Fruit fly (Drosophila melanogaster): ENCODE results near the gene CG31787.

CG31787 gene

dm6 chr2L:18328737-18329136, 43.2 kb upstream of the CG31787 start (continued):
- TF ChIP-seq CG1603 (tag; optimal IDR thresholded peaks at IDR 0.05) (peak; percentile 80), wor (GFP tag; IDR thresholded peaks at IDR 0.05) (no peak), pnt (GFP tag; optimal IDR thresholded peaks at IDR 0.05) (peak; percentile 47), sug (tag; optimal IDR thresholded peaks at IDR 0.05) (no peak), Hand (GFP tag; optimal IDR thresholded peaks at IDR 0.05) (no peak), ssp (GFP tag; IDR thresholded peaks at IDR 0.05) (no peak), Asciz (GFP tag; optimal IDR thresholded peaks at IDR 0.05) (peak; percentile 40), CG9817 (tag; optimal IDR thresholded peaks at IDR 0.05) (no peak), CG6813 (GFP tag; optimal IDR thresholded peaks at IDR 0.05) (no peak), CG10366 (GFP tag; IDR thresholded peaks at IDR 0.05) (no peak), Fer2 (tag; optimal IDR thresholded peaks at IDR 0.05) (no peak), Dp (GFP tag; optimal IDR thresholded peaks at IDR 0.05) (no peak), ro (GFP tag; IDR thresholded peaks at IDR 0.05) (no peak), sisA (GFP tag; IDR thresholded peaks at IDR 0.05) (peak; percentile 59; the same call in 1 of the 2 replicates), cg (GFP tag; optimal IDR thresholded peaks at IDR 0.05) (no peak), disco-r (GFP tag; optimal IDR thresholded peaks at IDR 0.05) (no peak), sens (GFP tag) (peak; percentile 81), ind (GFP tag; optimal IDR thresholded peaks at IDR 0.05) (peak; percentile 59), CG17912 (GFP tag; optimal IDR thresholded peaks at IDR 0.05) (no peak), trh (GFP tag; optimal IDR thresholded peaks at IDR 0.05) (no peak), sob (GFP tag; IDR thresholded peaks at IDR 0.05) (0 out of 2 replicates have a peak, but pooled peaks have one; percentile 53), CrebB (tag; optimal IDR thresholded peaks at IDR 0.05) (no peak), lola (GFP tag; optimal IDR thresholded peaks at IDR 0.05) (no peak), CG13287 (GFP tag; IDR thresholded peaks at IDR 0.05; ENCODE audit: partially characterized antibody) (no peak), CG15269 (tag; optimal IDR thresholded peaks at IDR 0.05) (no peak), insv (GFP tag; optimal IDR thresholded peaks at IDR 0.05) (no peak), oc (tag; optimal IDR thresholded peaks at IDR 0.05) (peak; percentile 21), CG6791 (GFP tag; IDR thresholded peaks at IDR 0.05; ENCODE audit: partially characterized antibody) (no peak), az2 (GFP tag; optimal IDR thresholded peaks at IDR 0.05) (peak; percentile 29), Opbp (GFP tag; IDR thresholded peaks at IDR 0.05; ENCODE audit: partially characterized antibody) (no peak), gcm2 (GFP tag; optimal IDR thresholded peaks at IDR 0.05) (no peak), CG15696 (tag; optimal IDR thresholded peaks at IDR 0.05) (no peak), CG10565 (GFP tag; optimal IDR thresholded peaks at IDR 0.05) (no peak), CG7928 (GFP tag; optimal IDR thresholded peaks at IDR 0.05) (no peak), slbo (GFP tag; IDR thresholded peaks at IDR 0.05) (no peak), CG16813 (GFP tag; IDR thresholded peaks at IDR 0.05; ENCODE audit: partially characterized antibody) (no peak), CG17361 (GFP tag; IDR thresholded peaks at IDR 0.05) (peak; percentile 32; the same call in 1 of the 3 replicates), CG15073 (GFP tag; optimal IDR thresholded peaks at IDR 0.05) (no peak), Xbp1 (GFP tag; optimal IDR thresholded peaks at IDR 0.05) (peak; percentile 0), jigr1 (GFP tag; IDR thresholded peaks at IDR 0.05) (0 out of 3 replicates have a peak, but pooled peaks have one; percentile 49), tgo (GFP tag; IDR thresholded peaks at IDR 0.05) (peak; percentile 62), HmgD (GFP tag; optimal IDR thresholded peaks at IDR 0.05) (no peak), Jarid2 (GFP tag; optimal IDR thresholded peaks at IDR 0.05) (no peak), row (GFP tag; IDR thresholded peaks at IDR 0.05) (peak; percentile 58; the same call in 2 of the 3 replicates), NC2α (GFP tag; optimal IDR thresholded peaks at IDR 0.05) (no peak), E2f1 (GFP tag; IDR thresholded peaks at IDR 0.05) (peak; percentile 46; the same call in 1 of the 2 replicates), Hmx (GFP tag; optimal IDR thresholded peaks at IDR 0.05) (no peak), CG11093 (GFP tag; IDR thresholded peaks at IDR 0.05) (0 out of 3 replicates have a peak, but pooled peaks have one; percentile 41), CG7745 (tag; optimal IDR thresholded peaks at IDR 0.05) (no peak), yki (optimal IDR thresholded peaks at IDR 0.05) (no peak), Nf-YB (GFP tag; optimal IDR thresholded peaks at IDR 0.05) (no peak)

All from whole organism, embryonic.